Fruit fly (Drosophila melanogaster) whole organism, prepupa: ENCODE results near the gene CG7567.

Experiments used
- CG10631 ChIP-seq: fragments of 200-800 bp; sonication (Bioruptor generic); optimal IDR thresholded peaks from 2 replicates; lab custom pipeline; 2016; ENCODE audit warnings: missing biosample characterization, missing genetic modification characterization
- CG10669 ChIP-seq: fragments of 200-800 bp; sonication (Bioruptor generic); optimal IDR thresholded peaks from 3 replicates; lab custom pipeline; 2018; ENCODE audit warnings: missing biosample characterization, mild to moderate bottlenecking, missing genetic modification characterization, moderate library complexity
- CG15336 ChIP-seq: fragments of 200-800 bp; sonication (Bioruptor generic); IDR thresholded peaks from 2 replicates; pipeline ENCODE4 v1.3.6; 2022; ENCODE audit warnings: missing biosample characterization, missing genetic modification characterization
- CG1621 ChIP-seq: fragments of 200-800 bp; sonication (Bioruptor generic); optimal IDR thresholded peaks from 3 replicates; lab custom pipeline; 2018; ENCODE audit warnings: missing biosample characterization, mild to moderate bottlenecking, missing genetic modification characterization
- CG16779 ChIP-seq: fragments of 200-800 bp; sonication (Bioruptor generic); optimal IDR thresholded peaks from 3 replicates; lab custom pipeline; 2017; ENCODE audit warnings: missing biosample characterization, mild to moderate bottlenecking, missing genetic modification characterization
- CG32006 ChIP-seq: fragments of 200-800 bp; sonication (Bioruptor generic); optimal IDR thresholded peaks from 3 replicates; lab custom pipeline; 2017; ENCODE audit warnings: missing biosample characterization, mild to moderate bottlenecking, missing genetic modification characterization
- CG34406 ChIP-seq: fragments of 200-800 bp; sonication (Bioruptor generic); optimal IDR thresholded peaks from 3 replicates; lab custom pipeline; 2016; ENCODE audit warnings: missing biosample characterization, missing genetic modification characterization
- CG3919 ChIP-seq: fragments of 200-800 bp; sonication (Bioruptor generic); optimal IDR thresholded peaks from 3 replicates; lab custom pipeline; 2016; ENCODE audit warnings: missing biosample characterization, missing genetic modification characterization
- CG4318 ChIP-seq: fragments of 200-800 bp; sonication (Bioruptor generic); optimal IDR thresholded peaks from 3 replicates; lab custom pipeline; 2017; ENCODE audit warnings: missing biosample characterization, mild to moderate bottlenecking, missing genetic modification characterization
- CG6163 ChIP-seq: fragments of 200-800 bp; sonication (Bioruptor generic); IDR thresholded peaks from 3 replicates; pipeline ENCODE4 v1.3.6; 2022; ENCODE audit warnings: missing biosample characterization, missing genetic modification characterization
- CG6276 ChIP-seq: fragments of 200-800 bp; sonication (Bioruptor generic); optimal IDR thresholded peaks from 2 replicates; lab custom pipeline; 2017; ENCODE audit warnings: missing biosample characterization, mild to moderate bottlenecking, missing genetic modification characterization
- CG6792 ChIP-seq: fragments of 200-800 bp; sonication (Bioruptor generic); optimal IDR thresholded peaks from 3 replicates; lab custom pipeline; 2016; ENCODE audit warnings: missing biosample characterization, missing genetic modification characterization
- CG6808 ChIP-seq: fragments of 200-800 bp; sonication (Bioruptor generic); optimal IDR thresholded peaks from 3 replicates; lab custom pipeline; 2017; ENCODE audit warnings: missing biosample characterization, missing genetic modification characterization, mild to moderate bottlenecking, moderate library complexity, missing genetic modification reagents
- CG6854 ChIP-seq: fragments of 200-800 bp; sonication (Bioruptor generic); optimal IDR thresholded peaks from 2 replicates; lab custom pipeline; 2017; ENCODE audit warnings: missing biosample characterization, mild to moderate bottlenecking, missing genetic modification characterization
- CG7368 ChIP-seq: fragments of 200-800 bp; sonication (Bioruptor generic); optimal IDR thresholded peaks from 3 replicates; lab custom pipeline; 2016; ENCODE audit warnings: missing biosample characterization, missing genetic modification characterization
- CG8119 ChIP-seq: fragments of 200-800 bp; sonication (Bioruptor generic); IDR thresholded peaks from 3 replicates; pipeline ENCODE4 v1.3.6; 2022; ENCODE audit warnings: missing biosample characterization, missing genetic modification characterization
- CG8632 ChIP-seq: fragments of 200-800 bp; sonication (Bioruptor generic); optimal IDR thresholded peaks from 3 replicates; lab custom pipeline; 2016; ENCODE audit warnings: missing biosample characterization, missing genetic modification characterization
- Eip75B ChIP-seq: fragments of 200-800 bp; sonication (Bioruptor generic); optimal IDR thresholded peaks from 3 replicates; lab custom pipeline; 2016; ENCODE audit warnings: missing biosample characterization, missing genetic modification characterization
- Eip78C ChIP-seq: fragments of 200-800 bp; sonication (Bioruptor generic); peaks from one replicate; lab custom pipeline; 2016; ENCODE audit warnings: missing biosample characterization, missing genetic modification characterization
- Eip93F ChIP-seq: fragments of 200-800 bp; sonication (Bioruptor generic); optimal IDR thresholded peaks from 2 replicates; lab custom pipeline; 2016; ENCODE audit warnings: missing biosample characterization, mild to moderate bottlenecking, missing genetic modification characterization
- Ets96B ChIP-seq: fragments of 200-800 bp; optimal IDR thresholded peaks from 2 replicates; lab custom pipeline; 2019; ENCODE audit warnings: missing biosample characterization, mild to moderate bottlenecking, missing genetic modification characterization, moderate library complexity
- Gug ChIP-seq: fragments of 200-800 bp; sonication (Bioruptor generic); IDR thresholded peaks from 2 replicates; pipeline ENCODE4 v1.3.6; 2022; ENCODE audit warnings: missing biosample characterization, missing genetic modification characterization
- Hr39 ChIP-seq: fragments of 200-800 bp; sonication (Bioruptor generic); optimal IDR thresholded peaks from 2 replicates; lab custom pipeline; 2016; ENCODE audit warnings: missing biosample characterization, missing genetic modification characterization
- Met ChIP-seq: fragments of 200-800 bp; sonication (Bioruptor generic); optimal IDR thresholded peaks from 3 replicates; lab custom pipeline; 2016; ENCODE audit warnings: missing biosample characterization, missing genetic modification characterization
- OdsH ChIP-seq: fragments of 200-800 bp; sonication (Bioruptor generic); optimal IDR thresholded peaks from 3 replicates; lab custom pipeline; 2016; ENCODE audit warnings: missing biosample characterization, missing genetic modification characterization
- Smox ChIP-seq: fragments of 200-800 bp; sonication (Bioruptor generic); optimal IDR thresholded peaks from 3 replicates; lab custom pipeline; 2016; ENCODE audit warnings: missing biosample characterization, missing genetic modification characterization
- Sox102F ChIP-seq: fragments of 200-800 bp; sonication (Bioruptor generic); optimal IDR thresholded peaks from 2 replicates; lab custom pipeline; 2016; ENCODE audit warnings: missing biosample characterization, mild to moderate bottlenecking, missing genetic modification characterization
- Sox15 ChIP-seq: fragments of 200-800 bp; sonication (Bioruptor generic); optimal IDR thresholded peaks from 3 replicates; lab custom pipeline; 2016; ENCODE audit warnings: missing biosample characterization, missing genetic modification characterization
- acj6 ChIP-seq: fragments of 200-800 bp; sonication (Bioruptor generic); optimal IDR thresholded peaks from 3 replicates; lab custom pipeline; 2016; ENCODE audit warnings: missing biosample characterization, missing genetic modification characterization
- cyc ChIP-seq: fragments of 200-800 bp; sonication (Bioruptor generic); optimal IDR thresholded peaks from 3 replicates; lab custom pipeline; 2016; ENCODE audit warnings: missing biosample characterization, missing genetic modification characterization
- dac ChIP-seq: fragments of 200-800 bp; sonication (Bioruptor generic); optimal IDR thresholded peaks from 2 replicates; lab custom pipeline; 2017; ENCODE audit warnings: missing biosample characterization, mild to moderate bottlenecking, missing genetic modification characterization
- eg ChIP-seq: fragments of 200-800 bp; sonication (Bioruptor generic); IDR thresholded peaks from 3 replicates; pipeline ENCODE4 v1.3.6; 2022; ENCODE audit warnings: missing biosample characterization, missing genetic modification characterization
- esn ChIP-seq: fragments of 200-800 bp; sonication (Bioruptor generic); optimal IDR thresholded peaks from 2 replicates; lab custom pipeline; 2016; ENCODE audit warnings: missing biosample characterization, mild to moderate bottlenecking, missing genetic modification characterization, moderate library complexity
- fd59A ChIP-seq: fragments of 200-800 bp; sonication (Bioruptor generic); optimal IDR thresholded peaks from 2 replicates; lab custom pipeline; 2017; ENCODE audit warnings: missing biosample characterization, mild to moderate bottlenecking, missing genetic modification characterization, missing genetic modification reagents
- fd85E ChIP-seq: fragments of 200-800 bp; sonication (Bioruptor generic); optimal IDR thresholded peaks from 3 replicates; lab custom pipeline; 2016; ENCODE audit warnings: missing biosample characterization, missing genetic modification characterization
- fkh ChIP-seq: fragments of 200-800 bp; sonication (Bioruptor generic); optimal IDR thresholded peaks from 3 replicates; lab custom pipeline; 2017; ENCODE audit warnings: missing biosample characterization, mild to moderate bottlenecking, missing genetic modification characterization, moderate library complexity
- lz ChIP-seq: fragments of 200-800 bp; sonication (Bioruptor generic); optimal IDR thresholded peaks from 3 replicates; lab custom pipeline; 2016; ENCODE audit warnings: missing biosample characterization, missing genetic modification characterization
- net ChIP-seq: fragments of 200-800 bp; sonication (Bioruptor generic); optimal IDR thresholded peaks from 3 replicates; lab custom pipeline; 2016; ENCODE audit warnings: missing biosample characterization, missing genetic modification characterization
- salr ChIP-seq, 2 experiments: fragments of 200-800 bp; sonication (Bioruptor generic); optimal IDR thresholded peaks; 3 replicates each; lab custom pipeline; 2016 to 2018; ENCODE audit warnings: missing biosample characterization in 2 of 2, missing genetic modification characterization in 2 of 2, mild to moderate bottlenecking in 1 of 2
- svp ChIP-seq: fragments of 200-800 bp; sonication (Bioruptor generic); peaks from one replicate; lab custom pipeline; 2016; ENCODE audit warnings: missing biosample characterization, missing genetic modification characterization
- topi ChIP-seq: fragments of 200-800 bp; sonication (Bioruptor generic); optimal IDR thresholded peaks from 3 replicates; lab custom pipeline; 2016; ENCODE audit warnings: missing biosample characterization, missing genetic modification characterization
- vri ChIP-seq: fragments of 200-800 bp; sonication (Bioruptor generic); optimal IDR thresholded peaks from 3 replicates; lab custom pipeline; 2016; ENCODE audit warnings: missing biosample characterization, mild to moderate bottlenecking, missing genetic modification characterization

CG7567 gene

dm6 chr3R:29556003-29556467, 31.9 kb downstream of the CG7567 start, which contains the start of gene Dr (continued):
- TF ChIP-seq CG6854 (GFP tag; lab: Kevin White, UChicago) (peak; percentile 7), CG1621 (tag; lab: Kevin White, UChicago) (peak; percentile 52), CG8119 (GFP tag; lab: Robert Waterston, UW) (no peak), Smox (GFP tag; lab: Kevin White, UChicago) (no peak), fd59A (GFP tag; lab: Kevin White, UChicago) (peak; percentile 4), OdsH (GFP tag; lab: Kevin White, UChicago) (no peak), CG6808 (GFP tag; lab: Kevin White, UChicago) (no peak), CG32006 (GFP tag; lab: Kevin White, UChicago) (peak; percentile 3), esn (peak; percentile 8), CG15336 (GFP tag; lab: Robert Waterston, UW) (no peak), CG10631 (GFP tag; lab: Kevin White, UChicago) (no peak), CG3919 (GFP tag; lab: Kevin White, UChicago) (peak; percentile 39), CG10669 (no peak), Ets96B (no peak), lz (GFP tag; lab: Kevin White, UChicago) (no peak), Hr39 (GFP tag; lab: Kevin White, UChicago) (no peak), fd85E (GFP tag; lab: Kevin White, UChicago) (peak; percentile 2), Sox102F (GFP tag; lab: Kevin White, UChicago) (peak; percentile 20), Sox15 (GFP tag; lab: Kevin White, UChicago) (no peak), CG4318 (GFP tag; lab: Kevin White, UChicago) (no peak), Met (GFP tag; lab: Kevin White, UChicago) (peak; percentile 4), CG34406 (GFP tag; lab: Kevin White, UChicago) (no peak), CG6792 (no peak), CG7368 (no peak), net (GFP tag; lab: Kevin White, UChicago) (peak; percentile 4), dac (GFP tag; lab: Kevin White, UChicago) (no peak), eg (GFP tag; lab: Robert Waterston, UW) (0 out of 3 replicates have a peak, but pooled peaks have one; percentile 42), Eip93F (GFP tag; lab: Kevin White, UChicago) (no peak), topi (peak; percentile 3), CG8632 (peak; percentile 0), CG6163 (GFP tag; lab: Robert Waterston, UW) (peak; percentile 73), svp (GFP tag; lab: Kevin White, UChicago) (peak; percentile 84), vri (GFP tag; lab: Kevin White, UChicago) (peak; percentile 31), salr (GFP tag; optimal IDR thresholded peaks at IDR 0.05; lab: Kevin White, UChicago) (no peak), Eip75B (GFP tag; lab: Kevin White, UChicago) (peak; percentile 11), acj6 (GFP tag; lab: Kevin White, UChicago) (no peak), CG16779 (tag; lab: Kevin White, UChicago) (no peak)

- no peak for TF ChIP-seq Met (GFP tag; lab: Kevin White, UChicago)
- peak; percentile 17 for TF ChIP-seq fkh
Observed at dm6 chr3R:29552830-29553583, 34.9 kb downstream of the CG7567 start.

dm6 chr3R:29550735-29551134, 37.2 kb downstream of the CG7567 start:
- TF ChIP-seq cyc (GFP tag; lab: Kevin White, UChicago) (no peak), Gug (GFP tag; lab: Robert Waterston, UW) (no peak), lz (GFP tag; lab: Kevin White, UChicago) (no peak), Hr39 (GFP tag; lab: Kevin White, UChicago) (no peak), eg (GFP tag; lab: Robert Waterston, UW) (no peak), Sox102F (GFP tag; lab: Kevin White, UChicago) (no peak), CG4318 (GFP tag; lab: Kevin White, UChicago) (no peak), CG10631 (GFP tag; lab: Kevin White, UChicago) (no peak), CG1621 (tag; lab: Kevin White, UChicago) (no peak), vri (GFP tag; lab: Kevin White, UChicago) (no peak), dac (GFP tag; lab: Kevin White, UChicago) (no peak), CG6276 (GFP tag; lab: Kevin White, UChicago) (no peak), Eip78C (GFP tag; lab: Kevin White, UChicago) (no peak)
- TF ChIP-seq, all 60 proteins: peak for 0
